Worm (Caenorhabditis elegans) whole organism, L2 larva: ENCODE measurements around the gene ugt-34.

Source experiments
- blmp-1 ChIP-seq: sonication (generic microtip); optimal IDR thresholded peaks from 2 replicates; lab custom pipeline; 2017; ENCODE audit warnings: missing genetic modification characterization, mild to moderate bottlenecking, missing compliant biosample characterization, antibody characterized with exemption, moderate library complexity; ENCODE audit not compliant: insufficient read depth
- elt-1 ChIP-seq: fragments of 150-350 bp; optimal IDR thresholded peaks from 2 replicates; lab custom pipeline; 2014; ENCODE audit warnings: missing biosample characterization, missing genetic modification characterization
- elt-3 ChIP-seq: sonication (generic microtip); optimal IDR thresholded peaks from 2 replicates; lab custom pipeline; 2017; ENCODE audit warnings: missing biosample characterization, missing genetic modification characterization
- lsy-2 ChIP-seq, 2 experiments: fragments of 150-350 bp in 1 of 2; sonication (generic microtip) in 1 of 2; optimal IDR thresholded peaks; 2 replicates each; lab custom pipeline; 2014 to 2017; ENCODE audit warnings: missing biosample characterization in 2 of 2, missing genetic modification characterization in 2 of 2
- nhr-10 ChIP-seq: sonication (generic microtip); optimal IDR thresholded peaks from 2 replicates; lab custom pipeline; 2017; ENCODE audit warnings: missing biosample characterization, missing genetic modification characterization
- nhr-21 ChIP-seq: fragments of 150-350 bp; optimal IDR thresholded peaks from 2 replicates; lab custom pipeline; 2014; ENCODE audit warnings: missing biosample characterization, missing genetic modification characterization
- nhr-25 ChIP-seq: fragments of 150-350 bp; sonication (generic microtip); optimal IDR thresholded peaks from 3 replicates; lab custom pipeline; 2014; ENCODE audit warnings: missing biosample characterization, missing genetic modification characterization
- sma-3 ChIP-seq: sonication (generic microtip); optimal IDR thresholded peaks from 2 replicates; lab custom pipeline; 2016; ENCODE audit warnings: missing genetic modification reagents, missing genetic modification characterization, missing compliant biosample characterization

ce11 chrV:10702249-10702648 is 45.5 kb upstream of the ugt-34 start, which contains the start of gene pph-1:
- TF ChIP-seq sma-3 (GFP tag; lab: Kevin White, UChicago): no peak
- TF ChIP-seq nhr-10 (tag; lab: Kevin White, UChicago): no peak
- TF ChIP-seq elt-1 (tag; lab: Kevin White, UChicago): no peak
- no peak for TF ChIP-seq nhr-25 (tag; lab: Kevin White, UChicago)
- no peak for TF ChIP-seq lsy-2 (tag; optimal IDR thresholded peaks at IDR 0.05; lab: Kevin White, UChicago)
- no peak for TF ChIP-seq blmp-1 (tag; lab: Kevin White, UChicago)
- no peak for TF ChIP-seq elt-3 (tag; lab: Kevin White, UChicago)
- no peak for TF ChIP-seq nhr-21 (tag; lab: Kevin White, UChicago)
